Worm (Caenorhabditis elegans) whole organism, L1 larva: Measurements from ENCODE around the gene Y54G2A.57.

Experiments used
- Y116A8C.19 ChIP-seq: sonication (generic microtip); optimal IDR thresholded peaks from 2 replicates; lab custom pipeline; 2016; ENCODE audit warnings: missing compliant biosample characterization, missing genetic modification characterization, borderline replicate concordance
- aly-2 ChIP-seq: fragments of 150-350 bp; optimal IDR thresholded peaks from 2 replicates; lab custom pipeline; 2014; ENCODE audit warnings: missing biosample characterization, missing genetic modification characterization
- ama-1 ChIP-seq: fragments of 150-350 bp; optimal IDR thresholded peaks from 2 replicates; lab custom pipeline; 2014
- blmp-1 ChIP-seq: fragments of 150-350 bp; optimal IDR thresholded peaks from 2 replicates; lab custom pipeline; 2014; ENCODE audit warnings: missing biosample characterization, missing genetic modification characterization
- ceh-63 ChIP-seq: fragments of 200-800 bp; sonication (Bioruptor generic); optimal IDR thresholded peaks from 2 replicates; lab custom pipeline; 2018; ENCODE audit warnings: mild to moderate bottlenecking, missing genetic modification characterization, missing compliant biosample characterization
- ceh-82 ChIP-seq, 3 experiments: fragments of 150-350 bp in 1 of 3; sonication (generic microtip) in 2 of 3; optimal IDR thresholded peaks; 2 replicates each; lab custom pipeline; 2014 to 2017; ENCODE audit warnings: missing biosample characterization in 3 of 3, missing genetic modification characterization in 3 of 3
- ceh-88 ChIP-seq: fragments of 200-800 bp; sonication (Bioruptor generic); IDR thresholded peaks from 2 replicates; pipeline ENCODE4 v1.3.6; 2022; ENCODE audit warnings: missing genetic modification characterization, missing compliant biosample characterization
- ces-1 ChIP-seq: fragments of 150-350 bp; optimal IDR thresholded peaks from 2 replicates; lab custom pipeline; 2014; ENCODE audit warnings: missing biosample characterization, missing genetic modification reagents, missing genetic modification characterization
- efl-1 ChIP-seq, 4 experiments: fragments of 150-350 bp; optimal IDR thresholded peaks in 3 of 4; peaks in 1 of 4; 1 replicate in 1 of 4; 2 replicates in 3 of 4; lab custom pipeline; 2014; ENCODE audit warnings: missing biosample characterization in 2 of 4, missing genetic modification characterization in 2 of 4, missing genetic modification reagents in 2 of 4
- efl-3 ChIP-seq: fragments of 200-800 bp; sonication (Bioruptor generic); optimal IDR thresholded peaks from 2 replicates; lab custom pipeline; 2018; ENCODE audit warnings: mild to moderate bottlenecking, missing genetic modification characterization, missing compliant biosample characterization
- egl-27 ChIP-seq, 2 experiments: fragments of 150-350 bp in 1 of 2; sonication (generic microtip); optimal IDR thresholded peaks; 3 replicates each; lab custom pipeline; 2017 to 2018; ENCODE audit warnings: missing biosample characterization in 2 of 2, missing genetic modification characterization in 2 of 2, missing genetic modification reagents in 2 of 2
- elt-2 ChIP-seq: sonication (generic microtip); optimal IDR thresholded peaks from 2 replicates; lab custom pipeline; 2016; ENCODE audit warnings: missing genetic modification characterization, mild to moderate bottlenecking, inconsistent platforms, missing compliant biosample characterization, missing genetic modification reagents
- fkh-10 ChIP-seq: sonication (generic microtip); optimal IDR thresholded peaks from 2 replicates; lab custom pipeline; 2017; ENCODE audit warnings: missing biosample characterization, missing genetic modification reagents, missing genetic modification characterization
- fkh-4 ChIP-seq: sonication (generic microtip); optimal IDR thresholded peaks from 2 replicates; lab custom pipeline; 2016; ENCODE audit warnings: missing compliant biosample characterization, missing genetic modification characterization, borderline replicate concordance
- irx-1 ChIP-seq: sonication (generic microtip); optimal IDR thresholded peaks from 2 replicates; lab custom pipeline; 2016; ENCODE audit warnings: missing genetic modification characterization, missing compliant biosample characterization
- jun-1 ChIP-seq: fragments of 150-350 bp; optimal IDR thresholded peaks from 2 replicates; lab custom pipeline; 2014; ENCODE audit warnings: missing biosample characterization, missing genetic modification reagents, missing genetic modification characterization
- lin-13 ChIP-seq: fragments of 150-350 bp; optimal IDR thresholded peaks from 2 replicates; lab custom pipeline; 2014; ENCODE audit warnings: missing biosample characterization, missing genetic modification reagents, missing genetic modification characterization
- lin-14 ChIP-seq: fragments of 200-800 bp; sonication (Bioruptor generic); optimal IDR thresholded peaks from 2 replicates; lab custom pipeline; 2018; ENCODE audit warnings: mild to moderate bottlenecking, missing genetic modification characterization, moderate library complexity, missing compliant biosample characterization
- lin-39 ChIP-seq: fragments of 150-350 bp; optimal IDR thresholded peaks from 2 replicates; lab custom pipeline; 2014; ENCODE audit warnings: missing biosample characterization, missing genetic modification reagents, missing genetic modification characterization
- mab-9 ChIP-seq: fragments of 200-800 bp; sonication (Bioruptor generic); IDR thresholded peaks from 2 replicates; pipeline ENCODE4 v1.3.6; 2022; ENCODE audit warnings: missing genetic modification reagents, missing genetic modification characterization, missing compliant biosample characterization
- mdl-1 ChIP-seq, 2 experiments: fragments of 150-350 bp; optimal IDR thresholded peaks; 2 replicates each; lab custom pipeline; 2014 to 2017; ENCODE audit warnings: missing biosample characterization in 2 of 2, missing genetic modification characterization in 2 of 2, inconsistent platforms in 1 of 2
- mep-1 ChIP-seq: fragments of 150-350 bp; optimal IDR thresholded peaks from 2 replicates; lab custom pipeline; 2014; ENCODE audit warnings: missing biosample characterization, missing genetic modification characterization
- nhr-11 ChIP-seq: fragments of 150-350 bp; optimal IDR thresholded peaks from 2 replicates; lab custom pipeline; 2014; ENCODE audit warnings: missing biosample characterization, missing genetic modification characterization
- nhr-20 ChIP-seq: sonication (generic microtip); optimal IDR thresholded peaks from 2 replicates; lab custom pipeline; 2016; ENCODE audit warnings: mild to moderate bottlenecking, missing genetic modification characterization, missing compliant biosample characterization
- nhr-28 ChIP-seq: fragments of 150-350 bp; optimal IDR thresholded peaks from 2 replicates; lab custom pipeline; 2014; ENCODE audit warnings: missing biosample characterization, missing genetic modification characterization
- nhr-76 ChIP-seq: sonication (generic microtip); optimal IDR thresholded peaks from 2 replicates; lab custom pipeline; 2017; ENCODE audit warnings: missing biosample characterization, missing genetic modification characterization
- nhr-90 ChIP-seq: sonication (generic microtip); optimal IDR thresholded peaks from 2 replicates; lab custom pipeline; 2016; ENCODE audit warnings: mild to moderate bottlenecking, missing genetic modification characterization, missing compliant biosample characterization; ENCODE audit not compliant: poor library complexity
- pag-3 ChIP-seq: sonication (generic microtip); optimal IDR thresholded peaks from 2 replicates; lab custom pipeline; 2017; ENCODE audit warnings: missing genetic modification characterization, mild to moderate bottlenecking, missing compliant biosample characterization, antibody characterized with exemption, borderline replicate concordance; ENCODE audit not compliant: insufficient read depth
- pqm-1 ChIP-seq: sonication (generic microtip); optimal IDR thresholded peaks from 3 replicates; lab custom pipeline; 2017; ENCODE audit warnings: missing biosample characterization, missing genetic modification characterization
- skn-1 ChIP-seq: fragments of 150-350 bp; optimal IDR thresholded peaks from 2 replicates; lab custom pipeline; 2014; ENCODE audit warnings: missing biosample characterization, missing genetic modification characterization
- snu-23 ChIP-seq: sonication (generic microtip); optimal IDR thresholded peaks from 2 replicates; lab custom pipeline; 2016; ENCODE audit warnings: missing genetic modification characterization, missing compliant biosample characterization
- sup-37 ChIP-seq: fragments of 200-800 bp; sonication (Bioruptor generic); optimal IDR thresholded peaks from 2 replicates; lab custom pipeline; 2018; ENCODE audit warnings: mild to moderate bottlenecking, missing genetic modification characterization, missing compliant biosample characterization
- unc-62 ChIP-seq: fragments of 150-350 bp; optimal IDR thresholded peaks from 2 replicates; lab custom pipeline; 2014; ENCODE audit warnings: missing biosample characterization, missing genetic modification reagents, missing genetic modification characterization
- unc-98 ChIP-seq: fragments of 200-800 bp; sonication (Bioruptor generic); IDR thresholded peaks from 2 replicates; pipeline ENCODE4 v1.3.6; 2022; ENCODE audit warnings: missing genetic modification characterization, missing compliant biosample characterization
- vab-15 ChIP-seq: sonication (generic microtip); optimal IDR thresholded peaks from 2 replicates; lab custom pipeline; 2017; ENCODE audit warnings: missing genotype, mild to moderate bottlenecking, missing genetic modification characterization, missing compliant biosample characterization
- xbp-1 ChIP-seq: sonication (generic microtip); optimal IDR thresholded peaks from 2 replicates; lab custom pipeline; 2016; ENCODE audit warnings: missing genetic modification characterization, missing compliant biosample characterization

Gene Y54G2A.57

ce11 chrIV:2971060-2971459 lies 1.3 kb downstream of the Y54G2A.57 start:
- TF ChIP-seq mab-9 (no peak), efl-3 (GFP tag; lab: Kevin White, UChicago) (no peak), blmp-1 (tag; lab: Kevin White, UChicago) (no peak), lin-13 (no peak), nhr-20 (tag; lab: Kevin White, UChicago) (no peak), Y116A8C.19 (tag; lab: Kevin White, UChicago) (no peak), fkh-4 (no peak), nhr-28 (tag; lab: Kevin White, UChicago) (no peak), sup-37 (GFP tag; lab: Kevin White, UChicago) (no peak), ceh-63 (GFP tag; lab: Kevin White, UChicago) (no peak), xbp-1 (tag; lab: Kevin White, UChicago) (no peak), pag-3 (no peak), nhr-11 (tag; lab: Kevin White, UChicago) (no peak), nhr-76 (tag; lab: Kevin White, UChicago) (no peak), fkh-10 (GFP tag; lab: Kevin White, UChicago) (no peak), elt-2 (tag; lab: Kevin White, UChicago) (no peak)

- TF ChIP-seq skn-1 (no peak), ama-1 (no peak), ceh-63 (GFP tag; lab: Kevin White, UChicago) (no peak), mep-1 (tag; lab: Kevin White, UChicago) (no peak), unc-98 (GFP tag; lab: Robert Waterston, UW) (no peak), blmp-1 (tag; lab: Kevin White, UChicago) (no peak), snu-23 (GFP tag; lab: Kevin White, UChicago) (no peak), ceh-88 (GFP tag; lab: Robert Waterston, UW) (no peak), egl-27 (tag; optimal IDR thresholded peaks at IDR 0.05; lab: Kevin White, UChicago) (no peak), pqm-1 (tag; lab: Kevin White, UChicago) (no peak), nhr-90 (tag; lab: Kevin White, UChicago) (no peak), unc-62 (GFP tag; lab: Kevin White, UChicago) (no peak), ceh-82 (tag; optimal IDR thresholded peaks at IDR 0.05; lab: Kevin White, UChicago) (no peak), mdl-1 (tag; optimal IDR thresholded peaks at IDR 0.05; lab: Kevin White, UChicago) (no peak), lin-39 (tag; lab: Kevin White, UChicago) (no peak), jun-1 (tag; lab: Kevin White, UChicago) (no peak)
Measured at ce11 chrIV:2978384-2978783, 8.6 kb downstream of the Y54G2A.57 start, which contains the start of gene lad-2. TSS of gene lad-2 (minus strand) at chrIV:2978484.

ce11 chrIV:2982443-2982842 lies 12.7 kb downstream of the Y54G2A.57 start:
- no peak for TF ChIP-seq ama-1
- peak; percentile 24 for TF ChIP-seq ces-1 (GFP tag; lab: Kevin White, UChicago)
- no peak for TF ChIP-seq sup-37 (GFP tag; lab: Kevin White, UChicago)
- peak; percentile 61 for TF ChIP-seq lin-14
- TF ChIP-seq efl-3 (GFP tag; lab: Kevin White, UChicago): no peak
- no peak for TF ChIP-seq aly-2

- no peak for TF ChIP-seq vab-15 (tag; lab: Kevin White, UChicago)
- no peak for TF ChIP-seq efl-1 (optimal IDR thresholded peaks at IDR 0.05; lab: Kevin White, UChicago)
- TF ChIP-seq efl-1 (GFP tag; optimal IDR thresholded peaks at IDR 0.05 in 1 of 2; lab: Kevin White, UChicago): peak in 1 of 2 experiments; percentile 85
- TF ChIP-seq irx-1 (tag; lab: Kevin White, UChicago): peak; percentile 18
Measured at ce11 chrIV:2986720-2987119, 17.0 kb downstream of the Y54G2A.57 start.
